Worm (Caenorhabditis elegans): ENCODE data around the gene asp-19.
A peak's percentile ranks its signal among the peaks of the same experiment; 100 is the strongest.

The asp-19 gene

DNA sequence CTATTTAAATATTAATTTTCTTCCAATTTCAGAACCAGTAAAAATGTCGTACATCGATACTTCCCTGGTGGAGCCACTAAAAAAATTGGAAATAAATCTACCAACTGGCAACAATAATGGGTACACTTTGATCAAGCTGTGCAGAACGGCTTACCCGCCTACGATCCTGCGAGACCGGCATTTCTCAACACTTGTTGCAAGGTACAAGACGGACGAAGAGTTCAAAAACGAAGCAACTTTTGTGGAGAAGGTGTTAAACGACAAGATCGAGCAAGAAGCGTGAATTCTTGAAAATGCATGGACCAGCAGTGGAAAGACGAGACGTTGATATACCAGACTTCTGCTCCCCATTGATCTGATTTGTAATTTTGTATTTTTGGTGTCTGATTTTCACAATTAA lies 17.8 kb downstream of the asp-19 start:
- no peak for TF ChIP-seq tab-1 (GFP tag; IDR thresholded peaks at IDR 0.05)
- no peak for TF ChIP-seq flt-1 (GFP tag; IDR thresholded peaks at IDR 0.05)
- no peak for TF ChIP-seq med-1 (GFP tag; optimal IDR thresholded peaks at IDR 0.05; ENCODE audit: insufficient read depth)
- TF ChIP-seq cog-1 (tag; optimal IDR thresholded peaks at IDR 0.05) = no peak
- no peak for TF ChIP-seq ztf-29 (GFP tag; IDR thresholded peaks at IDR 0.05)
- no peak for TF ChIP-seq klf-2 (GFP tag; conservative IDR thresholded peaks at IDR 0.05)
- TF ChIP-seq T22C8.4 (GFP tag; IDR thresholded peaks at IDR 0.05) = no peak
- TF ChIP-seq ztf-23 (GFP tag; IDR thresholded peaks at IDR 0.05) = no peak

DNA sequence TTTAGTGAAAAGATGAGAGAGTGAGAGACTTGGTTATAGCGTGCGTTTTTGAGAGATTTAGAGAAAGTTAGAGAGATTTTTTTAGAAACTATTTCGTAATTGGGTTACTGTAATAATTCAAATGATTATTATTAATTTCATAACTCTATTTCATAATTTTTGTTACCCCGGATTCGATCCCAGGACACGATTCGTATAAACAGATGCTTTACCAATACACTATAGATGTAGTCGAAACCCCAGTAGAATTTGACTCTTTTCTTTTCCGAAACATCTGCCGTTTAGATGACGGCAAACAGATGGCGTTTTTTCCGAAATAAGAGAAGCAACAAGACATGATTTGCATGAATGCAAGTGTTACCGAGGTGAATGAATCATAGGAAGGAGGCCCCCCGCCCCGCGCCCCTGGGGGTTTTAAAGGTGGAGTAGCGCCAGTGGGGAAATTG lies 19.1 kb downstream of the asp-19 start:
- peak; percentile 84 for TF ChIP-seq cog-1 (tag; optimal IDR thresholded peaks at IDR 0.05)
- peak; percentile 71; the same call in 1 of the 2 replicates for TF ChIP-seq tab-1 (GFP tag; IDR thresholded peaks at IDR 0.05)
- TF ChIP-seq ref-1 (GFP tag; conservative IDR thresholded peaks at IDR 0.05) = no peak

DNA sequence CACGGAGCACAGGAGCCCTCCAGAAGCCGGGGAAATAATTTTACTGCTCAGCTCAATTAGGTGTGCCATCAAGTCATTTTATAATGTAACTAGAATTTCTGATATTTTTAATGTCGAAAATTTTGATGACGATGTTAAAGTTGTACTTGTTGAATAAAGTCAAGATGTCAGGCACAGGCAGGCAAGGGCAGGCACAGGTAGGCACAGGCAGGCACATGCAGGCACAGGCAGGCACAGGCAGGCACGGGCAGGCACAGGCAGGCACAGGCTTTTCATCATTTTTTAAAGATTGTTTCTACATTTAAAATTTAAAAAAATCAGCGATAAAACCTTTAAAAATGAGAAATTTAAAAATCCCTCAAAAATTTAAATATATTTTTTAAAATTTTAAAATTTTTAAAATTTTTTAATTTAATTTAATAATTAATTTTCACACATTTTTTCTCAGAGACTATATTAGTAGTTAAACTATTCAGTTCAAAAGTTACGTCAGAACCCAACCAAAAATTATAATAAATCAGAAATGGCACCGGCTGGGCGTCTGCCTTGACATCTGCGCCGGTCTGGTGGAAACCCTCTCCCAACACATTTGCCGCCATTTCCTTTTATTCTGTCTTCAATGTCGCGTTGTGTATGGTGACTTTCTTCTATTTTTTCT lies 19.8 kb downstream of the asp-19 start, which contains the start of gene Y17D7C.6:
TSS of gene Y17D7C.6 (plus strand) at position 608 of the 658 bp plus-strand sequence.
- TF ChIP-seq flt-1 (GFP tag; IDR thresholded peaks at IDR 0.05) (no peak), ztf-29 (GFP tag; IDR thresholded peaks at IDR 0.05) (no peak), T22C8.4 (GFP tag; IDR thresholded peaks at IDR 0.05) (no peak; the same call in 1 of the 2 replicates), med-1 (GFP tag; optimal IDR thresholded peaks at IDR 0.05; ENCODE audit: insufficient read depth) (no peak), ztf-23 (GFP tag; IDR thresholded peaks at IDR 0.05) (no peak)

DNA sequence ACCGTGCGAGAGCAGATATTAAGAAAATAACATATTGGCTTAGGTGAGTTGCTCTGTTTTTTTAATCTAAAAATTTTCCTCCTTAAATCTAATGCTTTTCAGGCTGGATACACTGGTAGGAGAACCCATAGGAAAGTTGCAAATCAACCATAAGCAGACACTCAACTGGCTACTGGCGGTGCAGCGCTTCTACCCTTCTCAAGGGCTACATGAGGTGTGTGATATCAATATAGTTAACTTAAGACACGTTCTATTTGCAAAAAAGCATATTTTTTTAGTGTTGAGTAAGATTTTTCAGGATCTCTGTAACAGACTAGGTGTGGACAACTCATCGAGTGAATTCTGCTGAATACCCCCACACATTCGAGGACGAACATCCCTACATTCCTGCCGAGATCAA lies 21.2 kb downstream of the asp-19 start:
- TF ChIP-seq T22C8.4 (GFP tag; IDR thresholded peaks at IDR 0.05) (no peak), ztf-23 (GFP tag; IDR thresholded peaks at IDR 0.05) (no peak)

DNA sequence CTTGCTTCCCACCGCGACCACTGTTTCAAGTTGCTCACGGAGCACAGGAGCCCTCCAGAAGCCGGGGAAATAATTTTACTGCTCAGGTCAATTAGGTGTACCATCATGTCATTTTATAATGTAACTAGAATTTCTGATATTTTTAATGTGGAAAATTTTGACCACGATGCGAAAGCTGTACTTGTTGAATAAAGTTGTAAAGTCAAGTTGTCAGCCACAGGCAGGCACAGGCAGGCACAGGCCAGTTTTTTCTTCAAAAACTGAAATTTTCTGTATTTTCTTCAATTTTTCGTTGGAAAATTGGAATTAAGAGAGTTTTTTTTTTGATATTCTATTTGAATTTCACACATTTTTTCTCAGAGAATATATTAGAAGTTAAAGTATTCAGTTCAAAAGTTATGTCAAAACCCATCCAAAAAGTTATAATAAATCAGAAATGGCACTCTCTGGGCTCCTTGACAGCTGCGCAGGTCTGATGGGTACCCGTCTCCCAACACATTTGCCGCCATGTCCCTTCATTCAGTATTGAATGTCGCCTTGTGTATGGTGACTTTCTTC lies 23.0 kb downstream of the asp-19 start, which contains the start of gene Y17D7C.1:
TSS of gene Y17D7C.1 (plus strand) at position 508 of the 558 bp plus-strand sequence.
- TF ChIP-seq med-1 (GFP tag; optimal IDR thresholded peaks at IDR 0.05; ENCODE audit: insufficient read depth) = no peak
- TF ChIP-seq ztf-23 (GFP tag; IDR thresholded peaks at IDR 0.05) = no peak
- TF ChIP-seq tab-1 (GFP tag; IDR thresholded peaks at IDR 0.05) = no peak
- TF ChIP-seq ztf-29 (GFP tag; IDR thresholded peaks at IDR 0.05) = no peak
- no peak for TF ChIP-seq cog-1 (tag; optimal IDR thresholded peaks at IDR 0.05)
- TF ChIP-seq ref-1 (GFP tag; conservative IDR thresholded peaks at IDR 0.05) = no peak; the same call in 1 of the 2 replicates
- no peak for TF ChIP-seq T22C8.4 (GFP tag; IDR thresholded peaks at IDR 0.05)
- no peak for TF ChIP-seq flt-1 (GFP tag; IDR thresholded peaks at IDR 0.05)
- TF ChIP-seq klf-2 (GFP tag; conservative IDR thresholded peaks at IDR 0.05) = no peak

DNA sequence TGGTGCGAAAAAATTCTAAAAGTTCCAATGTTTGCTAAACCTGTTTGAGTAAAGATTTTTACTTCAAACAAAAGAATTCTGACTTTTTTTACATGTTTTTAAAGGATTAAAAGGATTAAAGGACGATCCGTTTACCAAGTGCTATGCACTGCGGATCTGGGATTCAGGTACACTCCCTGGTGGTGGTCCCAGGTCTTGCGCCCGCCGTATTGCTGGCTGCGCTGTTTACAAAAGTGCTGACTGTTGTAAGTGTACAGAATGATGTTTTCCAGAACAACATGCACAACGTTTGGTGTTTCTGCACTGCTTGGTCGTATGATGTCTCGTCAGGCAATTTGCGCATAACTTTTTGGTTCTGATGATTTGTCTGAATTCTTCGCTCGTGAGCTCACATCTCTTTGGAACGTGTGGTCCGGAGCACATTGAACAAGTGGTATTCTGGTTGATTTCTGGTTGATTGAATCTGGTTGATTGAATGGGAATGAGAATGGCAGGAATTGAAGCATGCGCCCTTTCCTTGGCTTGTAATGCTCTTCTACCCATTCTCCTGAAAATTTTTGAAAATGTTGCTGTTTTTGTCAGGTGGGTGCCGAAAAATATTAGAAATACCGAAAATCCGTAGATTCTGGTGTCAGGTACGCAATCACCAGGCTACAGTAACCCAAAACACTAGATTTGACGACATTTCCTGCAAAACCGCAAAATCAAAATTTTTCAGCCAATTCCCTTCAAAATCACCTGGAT lies 23.7 kb downstream of the asp-19 start:
- TF ChIP-seq klf-2 (GFP tag; conservative IDR thresholded peaks at IDR 0.05) (no peak), tab-1 (GFP tag; IDR thresholded peaks at IDR 0.05) (peak; percentile 57; the same call in 1 of the 2 replicates), T22C8.4 (GFP tag; IDR thresholded peaks at IDR 0.05) (peak; percentile 49; the same call in 1 of the 2 replicates)

DNA sequence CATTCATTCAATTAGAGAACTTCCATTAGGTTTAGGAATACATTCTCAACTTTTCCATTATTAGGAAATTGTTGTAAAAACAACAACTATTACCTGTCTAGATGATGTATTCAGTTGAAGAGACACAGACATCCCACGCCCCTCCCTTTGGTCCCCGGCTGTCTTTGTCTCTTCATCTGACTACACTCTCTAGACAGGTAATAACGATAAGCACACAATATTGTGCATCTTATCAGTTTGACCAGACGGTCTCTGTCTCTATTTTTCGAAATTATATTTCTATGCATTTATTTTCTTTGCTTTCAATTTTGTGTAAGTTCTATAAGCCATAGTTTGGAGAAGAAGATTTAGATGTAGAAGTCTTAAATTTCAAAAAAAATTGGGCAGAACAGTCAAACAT lies 27.9 kb downstream of the asp-19 start, which contains the start of gene Y69H2.9:
TSS of gene Y69H2.9 (plus strand) at position 233 of the 400 bp plus-strand sequence.
- no peak for TF ChIP-seq flt-1 (GFP tag; IDR thresholded peaks at IDR 0.05)
- no peak for TF ChIP-seq cog-1 (tag; optimal IDR thresholded peaks at IDR 0.05)
- no peak for TF ChIP-seq ztf-23 (GFP tag; IDR thresholded peaks at IDR 0.05)
- no peak for TF ChIP-seq tab-1 (GFP tag; IDR thresholded peaks at IDR 0.05)
- no peak for TF ChIP-seq ztf-29 (GFP tag; IDR thresholded peaks at IDR 0.05)
- TF ChIP-seq ref-1 (GFP tag; conservative IDR thresholded peaks at IDR 0.05) = no peak
- TF ChIP-seq T22C8.4 (GFP tag; IDR thresholded peaks at IDR 0.05) = no peak
- TF ChIP-seq klf-2 (GFP tag; conservative IDR thresholded peaks at IDR 0.05) = no peak
- TF ChIP-seq med-1 (GFP tag; optimal IDR thresholded peaks at IDR 0.05; ENCODE audit: insufficient read depth) = no peak

DNA sequence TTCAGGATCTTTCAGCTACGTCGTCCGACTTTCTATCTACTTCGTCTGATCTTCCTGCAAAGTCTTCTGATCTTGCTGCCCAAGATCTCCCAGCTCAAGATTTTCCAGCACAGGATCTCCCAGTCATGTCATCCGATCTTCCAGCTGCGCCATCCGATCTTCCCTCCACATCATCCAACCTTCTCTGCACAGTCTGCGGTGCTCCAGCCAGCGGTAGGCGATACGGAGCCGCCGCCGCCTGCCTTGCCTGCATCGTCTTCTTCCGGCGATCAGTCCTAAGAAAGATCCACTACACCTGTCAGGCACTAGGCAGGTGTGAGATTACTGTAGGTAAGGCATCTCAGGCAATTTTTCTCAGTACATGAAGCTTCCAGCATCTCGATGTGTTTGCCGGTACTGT lies 29.8 kb downstream of the asp-19 start, which contains the start of gene nhr-241:
TSS of gene nhr-241 (plus strand) at position 126 of the 400 bp plus-strand sequence.
- TF ChIP-seq flt-1 (GFP tag; IDR thresholded peaks at IDR 0.05) = no peak
- TF ChIP-seq med-1 (GFP tag; optimal IDR thresholded peaks at IDR 0.05; ENCODE audit: insufficient read depth) = no peak
- no peak for TF ChIP-seq klf-2 (GFP tag; conservative IDR thresholded peaks at IDR 0.05)
- no peak for TF ChIP-seq ztf-29 (GFP tag; IDR thresholded peaks at IDR 0.05)
- TF ChIP-seq tab-1 (GFP tag; IDR thresholded peaks at IDR 0.05) = no peak
- TF ChIP-seq ref-1 (GFP tag; conservative IDR thresholded peaks at IDR 0.05) = no peak
- TF ChIP-seq cog-1 (tag; optimal IDR thresholded peaks at IDR 0.05) = no peak
- no peak for TF ChIP-seq ztf-23 (GFP tag; IDR thresholded peaks at IDR 0.05)
- TF ChIP-seq T22C8.4 (GFP tag; IDR thresholded peaks at IDR 0.05) = no peak

DNA sequence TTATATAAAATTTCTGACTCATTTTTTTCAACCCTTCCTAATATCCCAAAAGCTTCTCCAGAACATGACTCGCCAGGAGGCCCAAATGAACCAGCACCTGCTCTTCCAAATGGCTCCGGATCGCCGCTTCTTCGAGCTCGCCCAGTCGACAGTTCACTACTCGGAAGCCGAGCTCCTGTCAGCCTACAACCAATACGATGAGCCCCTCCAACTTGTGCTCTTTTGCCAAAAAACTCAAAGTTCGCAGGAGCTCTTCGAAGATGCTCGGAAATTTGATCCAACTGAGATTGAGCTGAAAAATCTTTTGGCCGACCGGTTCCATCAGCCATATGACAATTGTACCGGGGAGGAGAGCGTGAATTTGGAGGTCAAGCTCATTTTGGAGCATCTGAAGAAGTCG lies 33.7 kb downstream of the asp-19 start:
- TF ChIP-seq med-1 (GFP tag; optimal IDR thresholded peaks at IDR 0.05; ENCODE audit: insufficient read depth) (no peak), T22C8.4 (GFP tag; IDR thresholded peaks at IDR 0.05) (no peak), ztf-23 (GFP tag; IDR thresholded peaks at IDR 0.05) (no peak), klf-2 (GFP tag; conservative IDR thresholded peaks at IDR 0.05) (no peak), cog-1 (tag; optimal IDR thresholded peaks at IDR 0.05) (no peak), ztf-29 (GFP tag; IDR thresholded peaks at IDR 0.05) (no peak), flt-1 (GFP tag; IDR thresholded peaks at IDR 0.05) (no peak), ref-1 (GFP tag; conservative IDR thresholded peaks at IDR 0.05) (no peak), tab-1 (GFP tag; IDR thresholded peaks at IDR 0.05) (no peak)

Measured in whole organism, midembryonic.